Fruit fly (Drosophila melanogaster) Kc167 (cell line): ENCODE results near the gene CG14915.

Experiments
- Sin3A ChIP-seq: fragments of >200 bp; optimal IDR thresholded peaks from 2 replicates; lab custom pipeline; 2018; ENCODE audit warnings: missing external identifiers
- h ChIP-seq: fragments of >200 bp; optimal IDR thresholded peaks from 3 replicates; lab custom pipeline; 2018; ENCODE audit warnings: missing external identifiers
- insv ChIP-seq: fragments of >200 bp; optimal IDR thresholded peaks from 3 replicates; lab custom pipeline; 2018; ENCODE audit warnings: missing external identifiers
- psq ChIP-seq: fragments of >200 bp; optimal IDR thresholded peaks from 2 replicates; lab custom pipeline; 2017; ENCODE audit warnings: missing external identifiers
- ttk ChIP-seq: sonication (Bioruptor generic); optimal IDR thresholded peaks from 2 replicates; lab custom pipeline; 2017; ENCODE audit warnings: missing external identifiers

- TF ChIP-seq Sin3A (no peak), psq (lab: Kevin White, UChicago) (no peak), ttk (lab: Kevin White, UChicago) (no peak), h (lab: Kevin White, UChicago) (no peak), insv (lab: Kevin White, UChicago) (no peak)
Measured at dm6 chr2L:11057333-11058110, 13.3 kb upstream of the CG14915 start.
